Worm (Caenorhabditis elegans): ENCODE measurements around the gene F55H2.5.

DNA sequence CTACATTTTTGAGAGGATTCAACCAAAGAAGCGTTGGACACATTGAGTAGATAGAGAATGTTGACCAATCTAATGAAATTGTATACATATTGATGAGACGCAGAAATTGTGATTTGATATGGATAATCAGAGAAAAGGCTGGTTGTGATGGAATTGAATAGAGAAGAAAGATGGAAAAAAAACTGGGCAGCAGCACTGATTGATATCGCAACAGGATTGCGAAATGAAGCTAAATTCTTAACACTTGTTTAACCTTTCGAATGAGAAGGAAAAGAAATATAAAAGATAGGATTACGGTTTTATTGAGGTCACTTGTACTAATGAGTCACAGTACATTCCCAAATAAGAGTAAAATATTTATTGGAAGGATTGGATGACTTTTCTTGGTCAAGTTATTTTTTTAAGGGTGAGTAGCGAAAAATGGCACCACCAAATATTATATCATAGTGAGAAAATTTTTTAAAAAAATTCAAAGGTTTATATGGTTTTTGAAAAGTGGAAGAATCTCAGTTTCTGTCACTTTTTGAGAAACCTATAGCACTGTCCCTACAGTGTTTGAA is 9.0 kb upstream of the F55H2.5 start:
- TF ChIP-seq ceh-6 (GFP tag; optimal IDR thresholded peaks at IDR 0.05) (no peak), sdc-2 (tag; optimal IDR thresholded peaks at IDR 0.05) (no peak), ceh-30 (tag; optimal IDR thresholded peaks at IDR 0.05) (no peak), F13H6.1 (tag; optimal IDR thresholded peaks at IDR 0.05) (no peak), ztf-16 (tag; optimal IDR thresholded peaks at IDR 0.05) (no peak)
